Worm (Caenorhabditis elegans) whole organism, L3 larva: ENCODE data around the gene math-7.

Source experiments
- R02D3.7 ChIP-seq: fragments of 150-350 bp; optimal IDR thresholded peaks from 2 replicates; lab custom pipeline; 2014; ENCODE audit warnings: missing biosample characterization, missing genetic modification characterization
- aly-2 ChIP-seq: fragments of 150-350 bp; optimal IDR thresholded peaks from 2 replicates; lab custom pipeline; 2014; ENCODE audit warnings: missing biosample characterization, missing genetic modification characterization
- ama-1 ChIP-seq: fragments of 150-350 bp; optimal IDR thresholded peaks from 2 replicates; lab custom pipeline; 2018
- elt-3 ChIP-seq, 3 experiments: fragments of 150-350 bp in 1 of 3; sonication (generic microtip) in 2 of 3; optimal IDR thresholded peaks; 2 replicates in 2 of 3; 4 replicates in 1 of 3; lab custom pipeline; 2014 to 2017; ENCODE audit warnings: missing biosample characterization in 3 of 3, missing genetic modification characterization in 3 of 3
- fkh-10 ChIP-seq: sonication (generic microtip); optimal IDR thresholded peaks from 2 replicates; lab custom pipeline; 2017; ENCODE audit warnings: missing biosample characterization, missing genetic modification reagents, missing genetic modification characterization
- jun-1 ChIP-seq: fragments of 150-350 bp; optimal IDR thresholded peaks from 2 replicates; lab custom pipeline; 2014; ENCODE audit warnings: missing biosample characterization, missing genetic modification reagents, missing genetic modification characterization
- lin-39 ChIP-seq: fragments of 150-350 bp; optimal IDR thresholded peaks from 2 replicates; lab custom pipeline; 2018; ENCODE audit warnings: missing biosample characterization, missing genetic modification reagents, missing genetic modification characterization
- nhr-12 ChIP-seq: fragments of 150-350 bp; optimal IDR thresholded peaks from 2 replicates; lab custom pipeline; 2014; ENCODE audit warnings: missing biosample characterization, missing genetic modification characterization
- nhr-23 ChIP-seq: fragments of 150-350 bp; optimal IDR thresholded peaks from 2 replicates; lab custom pipeline; 2014; ENCODE audit warnings: missing biosample characterization, missing genetic modification reagents, missing genetic modification characterization
- nhr-237 ChIP-seq: fragments of 150-350 bp; optimal IDR thresholded peaks from 2 replicates; lab custom pipeline; 2014; ENCODE audit warnings: missing biosample characterization, missing genetic modification characterization
- nhr-28 ChIP-seq: fragments of 150-350 bp; optimal IDR thresholded peaks from 2 replicates; lab custom pipeline; 2014; ENCODE audit warnings: missing biosample characterization, missing genetic modification characterization
- nhr-67 ChIP-seq: fragments of 150-350 bp; optimal IDR thresholded peaks from 2 replicates; lab custom pipeline; 2014; ENCODE audit warnings: missing biosample characterization, missing genetic modification characterization
- nhr-76 ChIP-seq: fragments of 150-350 bp; sonication (generic microtip); optimal IDR thresholded peaks from 5 replicates; lab custom pipeline; 2014; ENCODE audit warnings: missing biosample characterization, missing genetic modification characterization
- snpc-4 ChIP-seq: fragments of 150-350 bp; optimal IDR thresholded peaks from 2 replicates; lab custom pipeline; 2014; ENCODE audit warnings: missing biosample characterization, missing genetic modification characterization

DNA sequence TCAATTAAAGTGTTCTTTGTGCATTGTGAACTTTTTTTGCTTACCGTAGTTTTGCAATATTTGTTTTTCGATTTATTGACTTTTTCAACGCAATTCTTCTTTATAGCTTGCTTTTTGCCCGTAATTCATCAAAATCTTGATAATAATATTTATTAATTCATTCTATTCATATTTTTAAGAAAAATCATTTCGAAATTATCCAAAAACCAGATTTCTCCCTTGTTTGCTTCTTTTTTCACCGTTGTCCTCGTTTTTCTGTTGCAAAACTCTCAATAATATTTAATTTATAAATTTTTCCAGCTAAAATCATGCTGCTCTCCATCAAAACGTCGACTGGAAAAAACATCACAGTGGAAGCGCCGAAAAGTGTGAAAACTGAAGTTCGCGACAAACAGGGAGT lies 38.2 kb upstream of the math-7 start, which contains the start of gene F52C6.3:
- no peak for TF ChIP-seq nhr-28
- TF ChIP-seq snpc-4 (tag; lab: Kevin White, UChicago), result no peak
- TF ChIP-seq nhr-23, result no peak
- no peak for TF ChIP-seq nhr-67 (tag; lab: Kevin White, UChicago)
- no peak for TF ChIP-seq lin-39 (tag; lab: Kevin White, UChicago)
- TF ChIP-seq ama-1 (lab: Kevin White, UChicago), result no peak
- no peak for TF ChIP-seq jun-1 (tag; lab: Kevin White, UChicago)
- no peak for TF ChIP-seq elt-3 (tag; optimal IDR thresholded peaks at IDR 0.05; lab: Kevin White, UChicago)
- TF ChIP-seq aly-2 (tag; lab: Kevin White, UChicago), result no peak
- no peak for TF ChIP-seq R02D3.7 (tag; lab: Kevin White, UChicago)
- no peak for TF ChIP-seq nhr-12 (tag; lab: Kevin White, UChicago)
- no peak for TF ChIP-seq nhr-237
- no peak for TF ChIP-seq fkh-10 (GFP tag; lab: Kevin White, UChicago)
- no peak for TF ChIP-seq nhr-76 (tag; lab: Kevin White, UChicago)
